Fruit fly (Drosophila melanogaster): ENCODE measurements around the gene ng3.

The ng3 gene

dm6 chrX:3205887-3206794 is 35.7 kb downstream of the ng3 start (continued):
- TF ChIP-seq Fer1 (GFP tag; optimal IDR thresholded peaks at IDR 0.05) (peak; percentile 90), ranshi (GFP tag; IDR thresholded peaks at IDR 0.05) (peak; percentile 72), Ravus (GFP tag; IDR thresholded peaks at IDR 0.05) (peak; percentile 16), row (GFP tag; IDR thresholded peaks at IDR 0.05) (peak; percentile 77), CG1792 (GFP tag; optimal IDR thresholded peaks at IDR 0.05) (peak; percentile 45), tio (GFP tag; optimal IDR thresholded peaks at IDR 0.05) (peak; percentile 32), inv (GFP tag; IDR thresholded peaks at IDR 0.05; ENCODE audit: partially characterized antibody) (no peak), Dad (GFP tag; optimal IDR thresholded peaks at IDR 0.05) (peak; percentile 13), fd3F (GFP tag; optimal IDR thresholded peaks at IDR 0.05) (peak; percentile 15), fu2 (GFP tag; optimal IDR thresholded peaks at IDR 0.05) (peak; percentile 7), CG10654 (GFP tag; optimal IDR thresholded peaks at IDR 0.05) (peak; percentile 41), pita (GFP tag; optimal IDR thresholded peaks at IDR 0.05) (no peak), crc (GFP tag; optimal IDR thresholded peaks at IDR 0.05) (peak; percentile 43), CG7745 (tag; optimal IDR thresholded peaks at IDR 0.05) (no peak), tx (GFP tag; optimal IDR thresholded peaks at IDR 0.05) (peak; percentile 31), Lpt (GFP tag; optimal IDR thresholded peaks at IDR 0.05) (no peak), sqz (GFP tag; optimal IDR thresholded peaks at IDR 0.05) (peak; percentile 55), CG3995 (GFP tag; optimal IDR thresholded peaks at IDR 0.05) (no peak), Dfd (GFP tag; optimal IDR thresholded peaks at IDR 0.05) (no peak), wek (GFP tag; optimal IDR thresholded peaks at IDR 0.05) (peak; percentile 17), dpn (GFP tag; optimal IDR thresholded peaks at IDR 0.05) (peak; percentile 61 to 70), dati (GFP tag; IDR thresholded peaks at IDR 0.05) (peak; percentile 63), B-H2 (GFP tag; optimal IDR thresholded peaks at IDR 0.05) (peak; percentile 20), Jarid2 (GFP tag; optimal IDR thresholded peaks at IDR 0.05) (no peak), stwl (tag; optimal IDR thresholded peaks at IDR 0.05) (no peak), az2 (GFP tag; optimal IDR thresholded peaks at IDR 0.05) (peak; percentile 54), CG7357 (GFP tag; IDR thresholded peaks at IDR 0.05) (peak; percentile 57; the same call in 2 of the 3 replicates), pan (optimal IDR thresholded peaks at IDR 0.05) (no peak), pan (GFP tag; optimal IDR thresholded peaks at IDR 0.05 in 1 of 2, IDR thresholded peaks at IDR 0.05 in 1 of 2) (peak in 1 of 2 experiments; percentile 83), CG31365 (tag; optimal IDR thresholded peaks at IDR 0.05) (peak; percentile 8), kay (GFP tag; optimal IDR thresholded peaks at IDR 0.05) (peak; percentile 28), Drgx (GFP tag; IDR thresholded peaks at IDR 0.05) (peak; percentile 53), PHDP (tag; optimal IDR thresholded peaks at IDR 0.05) (peak; percentile 65), lmd (GFP tag; IDR thresholded peaks at IDR 0.05) (peak; percentile 75), fru (optimal IDR thresholded peaks at IDR 0.05) (no peak), CG13287 (GFP tag; IDR thresholded peaks at IDR 0.05; ENCODE audit: partially characterized antibody) (peak; percentile 26; the same call in 1 of the 2 replicates), Six4 (GFP tag; optimal IDR thresholded peaks at IDR 0.05) (peak; percentile 50), gro (GFP tag; optimal IDR thresholded peaks at IDR 0.05) (peak; percentile 64), salm (tag; optimal IDR thresholded peaks at IDR 0.05) (no peak), B-H1 (GFP tag; IDR thresholded peaks at IDR 0.05) (peak; percentile 62), CG10274 (GFP tag; optimal IDR thresholded peaks at IDR 0.05) (peak; percentile 18), maf-S (GFP tag; optimal IDR thresholded peaks at IDR 0.05) (peak; percentile 55), Dip3 (GFP tag; optimal IDR thresholded peaks at IDR 0.05) (peak; percentile 55), Bgb (GFP tag; IDR thresholded peaks at IDR 0.05; ENCODE audit: partially characterized antibody) (no peak), CG1603 (tag; optimal IDR thresholded peaks at IDR 0.05) (peak; percentile 29), Camta (GFP tag; optimal IDR thresholded peaks at IDR 0.05) (peak; percentile 29), MESR4 (GFP tag; optimal IDR thresholded peaks at IDR 0.05) (no peak), Dek (tag; optimal IDR thresholded peaks at IDR 0.05) (peak; percentile 38), aop (GFP tag; IDR thresholded peaks at IDR 0.05) (no peak), CG2199 (GFP tag; IDR thresholded peaks at IDR 0.05) (no peak)
